Worm (Caenorhabditis elegans): ENCODE data around the gene srg-32.

- no peak for TF ChIP-seq nhr-179 (tag; optimal IDR thresholded peaks at IDR 0.05)
- TF ChIP-seq lag-1 (GFP tag; IDR thresholded peaks at IDR 0.05) = no peak
- no peak for TF ChIP-seq ZK185.1 (tag; optimal IDR thresholded peaks at IDR 0.05; ENCODE audit: poor library complexity, severe bottlenecking)
- TF ChIP-seq snpc-1.3 (tag; optimal IDR thresholded peaks at IDR 0.05; ENCODE audit: insufficient read depth) = no peak
- no peak for TF ChIP-seq sea-2 (GFP tag; IDR thresholded peaks at IDR 0.05)
- TF ChIP-seq ama-1 (optimal IDR thresholded peaks at IDR 0.05) = no peak
- TF ChIP-seq ama-1 (GFP tag; optimal IDR thresholded peaks at IDR 0.05) = no peak
- TF ChIP-seq athp-1 (tag; optimal IDR thresholded peaks at IDR 0.05) = no peak
- no peak for TF ChIP-seq Y53F4B.3 (GFP tag; IDR thresholded peaks at IDR 0.05)
- no peak for TF ChIP-seq efl-1 (GFP tag; optimal IDR thresholded peaks at IDR 0.05)
- TF ChIP-seq mes-4 (tag; optimal IDR thresholded peaks at IDR 0.05) = no peak
- no peak for TF ChIP-seq T26A5.8 (tag; optimal IDR thresholded peaks at IDR 0.05)
- no peak for TF ChIP-seq Y79H2A.3 (GFP tag; conservative IDR thresholded peaks at IDR 0.05)
- TF ChIP-seq K11D2.4 (GFP tag; IDR thresholded peaks at IDR 0.05) = no peak
- TF ChIP-seq unc-130 (GFP tag; optimal IDR thresholded peaks at IDR 0.05) = no peak
Observed at ce11 chrV:10615496-10615895, 26.9 kb upstream of the srg-32 start, which contains the start of gene H09F14.1.
